Worm (Caenorhabditis elegans) whole organism, early embryonic: ENCODE results near the gene F23H11.2.

Source experiments
- ceh-13 ChIP-seq: fragments of 200-800 bp; sonication (Bioruptor generic); optimal IDR thresholded peaks from 2 replicates; lab custom pipeline; 2018; ENCODE audit warnings: mild to moderate bottlenecking, missing genetic modification characterization, missing compliant biosample characterization
- ceh-36 ChIP-seq: sonication (generic microtip); optimal IDR thresholded peaks from 2 replicates; lab custom pipeline; 2016; ENCODE audit warnings: missing genetic modification characterization, inconsistent platforms, missing compliant biosample characterization

- TF ChIP-seq ceh-13 (no peak), ceh-36 (tag; lab: Kevin White, UChicago) (no peak)
Measured at ce11 chrIII:887874-888299, 7.7 kb upstream of the F23H11.2 start.
